Worm (Caenorhabditis elegans): Measurements from ENCODE around the gene K02C4.2.
A peak's percentile ranks its signal among the peaks of the same experiment; 100 is the strongest.

ce11 chrII:8075324-8075810 lies at the start of gene K02C4.2:
- TF ChIP-seq dmd-4 (tag; optimal IDR thresholded peaks at IDR 0.05; ENCODE audit: borderline replicate concordance) (no peak), che-1 (tag; optimal IDR thresholded peaks at IDR 0.05) (peak; percentile 71), ceh-22 (tag; optimal IDR thresholded peaks at IDR 0.05) (peak; percentile 45), unc-42 (tag; optimal IDR thresholded peaks at IDR 0.05) (no peak)
